Fruit fly (Drosophila melanogaster): ENCODE measurements around the gene Mcm10.

The Mcm10 gene

dm6 chr2L:21218240-21218911 lies 38.6 kb downstream of the Mcm10 start, which contains the start of gene CG8679:
Gene CG8679 (minus strand): TSS chr2L:21218544.
- TF ChIP-seq CTCF (optimal IDR thresholded peaks at IDR 0.05) (peak; percentile 37 to 57), CG8478 (optimal IDR thresholded peaks at IDR 0.05) (no peak)

dm6 chr2L:21218912-21219246 lies 39.1 kb downstream of the Mcm10 start:
- TF ChIP-seq CTCF (optimal IDR thresholded peaks at IDR 0.05): no peak

DNA sequence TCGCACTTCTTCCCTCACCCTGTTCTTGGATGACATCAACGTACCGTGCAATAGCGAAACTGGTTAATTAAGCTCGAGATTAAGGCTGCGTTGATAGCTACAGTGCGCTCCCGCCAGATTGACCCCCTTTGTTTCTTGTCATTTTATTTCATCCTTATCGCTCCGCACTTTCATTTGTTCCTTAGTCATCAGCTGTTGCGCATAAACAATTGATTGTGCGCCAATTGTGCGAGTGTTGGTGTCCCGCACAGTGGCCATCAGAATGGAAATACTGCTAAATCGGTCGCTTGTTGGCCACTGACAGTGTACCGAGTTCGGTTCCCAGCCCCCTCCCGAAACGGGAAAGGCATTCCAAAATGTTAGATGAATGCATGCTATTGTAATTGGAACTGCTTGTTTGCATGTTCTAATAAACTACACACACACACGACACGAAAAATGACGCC lies 39.9 kb downstream of the Mcm10 start:
- TF ChIP-seq CG8478 (optimal IDR thresholded peaks at IDR 0.05) (no peak), CTCF (optimal IDR thresholded peaks at IDR 0.05) (no peak)

dm6 chr2L:21220396-21220795 lies 40.7 kb downstream of the Mcm10 start, which contains the start of gene Atg18b:
Gene Atg18b (minus strand): TSS chr2L:21220572.
- TF ChIP-seq CTCF (optimal IDR thresholded peaks at IDR 0.05) (no peak), CG8478 (optimal IDR thresholded peaks at IDR 0.05) (no peak)

DNA sequence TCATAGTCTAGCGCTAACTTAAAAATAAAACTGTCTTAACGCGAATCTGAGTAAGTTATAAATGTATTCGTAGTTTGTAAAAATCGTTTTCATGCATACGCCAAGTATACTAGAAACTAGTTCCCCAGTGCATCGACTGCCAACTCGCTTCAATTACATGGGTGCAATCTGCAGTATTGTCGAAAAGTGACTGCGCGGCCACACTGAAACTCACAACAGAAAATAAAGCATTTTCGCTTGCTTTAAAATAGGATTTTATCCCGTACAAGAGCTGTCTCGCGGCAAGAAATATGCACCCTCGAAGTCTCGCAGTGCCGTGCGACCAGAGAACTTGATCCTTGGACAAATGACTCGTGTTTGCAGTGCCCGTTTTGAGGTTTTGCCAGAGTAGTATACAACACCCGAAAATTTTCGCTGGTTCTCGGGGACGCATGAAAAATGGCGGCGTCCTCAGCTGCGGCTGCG lies 41.4 kb downstream of the Mcm10 start, which contains the start of gene CG8677:
Gene CG8677 (plus strand): TSS at position 199 of the 465 bp plus-strand sequence.
- no peak for TF ChIP-seq CG8478 (optimal IDR thresholded peaks at IDR 0.05)
- peak; percentile 19 to 44 for TF ChIP-seq CTCF (optimal IDR thresholded peaks at IDR 0.05)

DNA sequence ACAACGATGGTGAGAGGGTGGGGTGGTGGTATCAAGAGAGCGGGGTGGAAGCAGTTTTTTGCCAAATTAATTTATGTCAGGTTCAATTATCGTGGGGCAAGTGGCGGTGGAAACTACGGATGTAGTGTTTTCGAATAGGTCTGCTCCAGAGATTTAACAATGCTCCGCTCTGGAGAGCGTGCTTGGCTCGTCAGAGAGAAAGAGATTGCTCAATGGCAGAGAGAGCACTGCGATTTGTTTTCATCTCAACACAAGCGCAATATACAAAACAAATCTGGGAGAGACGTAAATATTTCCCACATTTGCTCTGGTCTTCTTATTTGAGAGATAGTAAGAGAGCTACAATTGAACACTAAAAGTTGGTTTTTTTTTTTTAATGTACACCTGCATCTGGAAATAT lies 42.0 kb downstream of the Mcm10 start:
- TF ChIP-seq CG8478 (optimal IDR thresholded peaks at IDR 0.05) (no peak), CTCF (optimal IDR thresholded peaks at IDR 0.05) (no peak)

All from S2 (cell line).